Worm (Caenorhabditis elegans): ENCODE data around the gene pgp-1.

The pgp-1 gene

DNA sequence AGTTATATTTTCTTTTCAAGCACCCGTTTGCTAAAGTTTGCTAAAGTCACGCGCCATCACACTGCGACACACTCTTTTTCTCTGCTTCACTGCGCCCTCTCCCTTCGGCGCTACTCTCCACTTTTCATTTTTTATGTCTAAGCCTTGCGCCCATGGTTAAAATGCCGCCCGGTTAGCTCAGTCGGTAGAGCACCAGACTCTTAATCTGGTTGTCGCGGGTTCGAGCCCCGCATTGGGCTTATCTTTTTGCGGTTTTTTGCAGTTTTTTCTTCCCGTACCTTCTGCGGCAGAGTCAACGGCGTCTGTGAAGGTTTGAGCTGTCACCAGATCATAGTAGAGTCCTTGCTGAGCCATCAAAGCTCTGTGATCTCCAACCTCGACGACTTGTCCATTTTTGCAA lies 4.4 kb downstream of the pgp-1 start (continued):
- TF ChIP-seq irx-1 (tag; optimal IDR thresholded peaks at IDR 0.05) = peak; percentile 75
- peak; percentile 71 to 73 for TF ChIP-seq efl-1 (optimal IDR thresholded peaks at IDR 0.05)
- peak; percentile 59 to 96 for TF ChIP-seq efl-1 (GFP tag; optimal IDR thresholded peaks at IDR 0.05 in 1 of 2)
- TF ChIP-seq blmp-1 (tag; optimal IDR thresholded peaks at IDR 0.05) = no peak
- no peak for TF ChIP-seq nhr-237 (tag; optimal IDR thresholded peaks at IDR 0.05)
- peak; percentile 83 for TF ChIP-seq tbx-2 (tag; optimal IDR thresholded peaks at IDR 0.05)
- no peak for TF ChIP-seq pag-3 (tag; optimal IDR thresholded peaks at IDR 0.05; ENCODE audit: borderline replicate concordance, insufficient read depth)
- TF ChIP-seq lin-13 (GFP tag; optimal IDR thresholded peaks at IDR 0.05) = peak; percentile 21
- peak; percentile 23 for TF ChIP-seq sup-37 (GFP tag; optimal IDR thresholded peaks at IDR 0.05)
- TF ChIP-seq snu-23 (GFP tag; optimal IDR thresholded peaks at IDR 0.05) = peak; percentile 91
- TF ChIP-seq mdl-1 (tag; optimal IDR thresholded peaks at IDR 0.05) = peak in 1 of 2 experiments; percentile 83
- peak; percentile 50 for TF ChIP-seq mep-1 (tag; optimal IDR thresholded peaks at IDR 0.05)
- peak; percentile 13 for TF ChIP-seq zip-4 (GFP tag; optimal IDR thresholded peaks at IDR 0.05)
- TF ChIP-seq aha-1 (tag; optimal IDR thresholded peaks at IDR 0.05) = no peak
- no peak for TF ChIP-seq nhr-28 (tag; optimal IDR thresholded peaks at IDR 0.05)
- TF ChIP-seq fkh-8 (tag; optimal IDR thresholded peaks at IDR 0.05) = peak; percentile 80
- peak; percentile 86 for TF ChIP-seq nhr-20 (tag; optimal IDR thresholded peaks at IDR 0.05)
- TF ChIP-seq ceh-82 (tag; optimal IDR thresholded peaks at IDR 0.05) = peak; percentile 41 to 84 (median 68)
- no peak for TF ChIP-seq hlh-4 (tag; optimal IDR thresholded peaks at IDR 0.05)
- peak; percentile 33 for TF ChIP-seq pax-3 (tag; optimal IDR thresholded peaks at IDR 0.05)
- TF ChIP-seq efl-3 (GFP tag; optimal IDR thresholded peaks at IDR 0.05) = no peak
- peak; percentile 1 for TF ChIP-seq ceh-63 (GFP tag; optimal IDR thresholded peaks at IDR 0.05)
- peak; percentile 77 for TF ChIP-seq ceh-8 (GFP tag; optimal IDR thresholded peaks at IDR 0.05)
- TF ChIP-seq lin-15B (tag; optimal IDR thresholded peaks at IDR 0.05) = no peak
- TF ChIP-seq jun-1 (tag; optimal IDR thresholded peaks at IDR 0.05) = peak; percentile 40
- no peak for TF ChIP-seq nhr-85 (tag)
- no peak for TF ChIP-seq sptf-1 (tag; optimal IDR thresholded peaks at IDR 0.05)
- TF ChIP-seq unc-130 (tag; optimal IDR thresholded peaks at IDR 0.05) = no peak
- no peak for TF ChIP-seq pqm-1 (tag; optimal IDR thresholded peaks at IDR 0.05)
- TF ChIP-seq vab-15 (tag; optimal IDR thresholded peaks at IDR 0.05) = peak; percentile 59
- peak; percentile 93 for TF ChIP-seq rnt-1 (tag; optimal IDR thresholded peaks at IDR 0.05)

DNA sequence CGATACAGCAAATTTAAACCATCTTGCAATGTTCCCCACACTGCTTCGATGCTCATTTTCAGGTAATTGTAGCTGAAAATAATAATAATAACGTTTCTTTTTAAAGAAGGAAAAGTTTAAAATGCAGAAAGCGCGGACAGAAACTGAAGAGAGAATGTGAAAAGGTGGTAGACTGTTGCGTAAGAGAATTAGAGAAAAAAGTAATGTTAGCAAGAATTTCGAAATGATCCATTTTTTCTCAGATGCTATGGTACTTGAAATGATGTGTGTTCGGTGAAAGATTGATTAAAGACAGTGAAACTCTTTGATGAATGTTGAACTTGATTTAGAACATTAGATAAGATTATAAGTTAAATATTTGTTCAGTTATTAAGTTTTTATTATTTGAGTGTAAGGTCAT lies 8.6 kb downstream of the pgp-1 start, which contains the start of gene cul-6:
Gene cul-6 (minus strand): TSS at position 79 of the 400 bp plus-strand sequence.
- TF ChIP-seq nhr-77 (tag; optimal IDR thresholded peaks at IDR 0.05) (no peak), C04F5.9 (tag; optimal IDR thresholded peaks at IDR 0.05) (no peak), ceh-63 (GFP tag; optimal IDR thresholded peaks at IDR 0.05) (no peak), efl-1 (optimal IDR thresholded peaks at IDR 0.05) (no peak), efl-1 (GFP tag; optimal IDR thresholded peaks at IDR 0.05 in 1 of 2) (peak in 1 of 2 experiments; percentile 74)

- TF ChIP-seq pqm-1 (tag; optimal IDR thresholded peaks at IDR 0.05) (no peak), unc-62 (GFP tag; optimal IDR thresholded peaks at IDR 0.05) (no peak), mab-9 (GFP tag; IDR thresholded peaks at IDR 0.05) (no peak), ceh-8 (GFP tag; optimal IDR thresholded peaks at IDR 0.05) (no peak), efl-3 (GFP tag; optimal IDR thresholded peaks at IDR 0.05) (no peak), elt-3 (tag; optimal IDR thresholded peaks at IDR 0.05) (no peak), nhr-90 (tag; optimal IDR thresholded peaks at IDR 0.05; ENCODE audit: poor library complexity) (no peak), ceh-88 (GFP tag; IDR thresholded peaks at IDR 0.05) (no peak), grh-1 (GFP tag; IDR thresholded peaks at IDR 0.05) (no peak), unc-98 (GFP tag; IDR thresholded peaks at IDR 0.05) (no peak), aha-1 (tag; optimal IDR thresholded peaks at IDR 0.05) (no peak), ceh-90 (tag; optimal IDR thresholded peaks at IDR 0.05) (no peak), C34B4.2 (tag; optimal IDR thresholded peaks at IDR 0.05) (no peak), isw-1 (GFP tag; IDR thresholded peaks at IDR 0.05) (no peak), unc-130 (tag; optimal IDR thresholded peaks at IDR 0.05) (no peak), lin-35 (GFP tag; optimal IDR thresholded peaks at IDR 0.05) (no peak)
Observed at ce11 chrIV:12585966-12586365, 13.0 kb downstream of the pgp-1 start, which contains the start of gene K08E7.8. K08E7.8 (minus strand) TSS chrIV:12586066.
